Worm (Caenorhabditis elegans) whole organism, L4 larva: Measurements from ENCODE around the gene pqn-18.
A peak's percentile ranks its signal among the peaks of the same experiment; 100 is the strongest.

Source experiments
- F10B5.3 ChIP-seq: sonication (generic microtip); optimal IDR thresholded peaks from 2 replicates; lab custom pipeline; 2016; ENCODE audit warnings: mild to moderate bottlenecking, missing genetic modification characterization, missing compliant biosample characterization
- F44E2.7 ChIP-seq: fragments of 200-800 bp; sonication (Bioruptor generic); IDR thresholded peaks from 2 replicates; pipeline ENCODE4 v2.1.2; 2022; ENCODE audit warnings: missing genetic modification characterization, missing compliant biosample characterization
- F49E8.2 ChIP-seq: sonication (generic microtip); optimal IDR thresholded peaks from 2 replicates; lab custom pipeline; 2016; ENCODE audit warnings: missing compliant biosample characterization, mild to moderate bottlenecking, missing genetic modification characterization, borderline replicate concordance
- T20F7.1 ChIP-seq: fragments of 200-800 bp; sonication (Bioruptor generic); optimal IDR thresholded peaks from 2 replicates; lab custom pipeline; 2018; ENCODE audit warnings: mild to moderate bottlenecking, missing genetic modification characterization, missing compliant biosample characterization
- Y105C5A.15 ChIP-seq: fragments of 200-800 bp; sonication (Bioruptor generic); IDR thresholded peaks from 2 replicates; pipeline ENCODE4 v1.3.6; 2022; ENCODE audit warnings: missing genetic modification characterization, missing compliant biosample characterization
- ZK546.5 ChIP-seq, 2 experiments: sonication (generic microtip); optimal IDR thresholded peaks; 2 replicates each; lab custom pipeline; 2017; ENCODE audit warnings: missing biosample characterization in 2 of 2, missing genetic modification characterization in 2 of 2
- aha-1 ChIP-seq: fragments of 150-350 bp; peaks from one replicate; lab custom pipeline; 2014; ENCODE audit warnings: missing biosample characterization, missing genetic modification characterization
- aly-2 ChIP-seq: sonication (generic microtip); optimal IDR thresholded peaks from 2 replicates; lab custom pipeline; 2018; ENCODE audit warnings: missing biosample characterization, missing genetic modification characterization
- ama-1 ChIP-seq: fragments of 150-350 bp; optimal IDR thresholded peaks from 2 replicates; lab custom pipeline; 2014; ENCODE audit warnings: inconsistent platforms, mixed read lengths
- arid-1 ChIP-seq: fragments of 200-800 bp; sonication (Bioruptor generic); conservative IDR thresholded peaks from 2 replicates; pipeline ENCODE4 v1.3.6; 2022; ENCODE audit warnings: missing genetic modification reagents, missing genetic modification characterization, missing compliant biosample characterization
- ceh-20 ChIP-seq: fragments of 200-800 bp; sonication (Bioruptor generic); IDR thresholded peaks from 2 replicates; pipeline ENCODE4 v1.3.6; 2022; ENCODE audit warnings: missing genetic modification reagents, missing genetic modification characterization, missing compliant biosample characterization
- ceh-32 ChIP-seq: sonication (generic microtip); optimal IDR thresholded peaks from 2 replicates; lab custom pipeline; 2016; ENCODE audit warnings: mild to moderate bottlenecking, missing genetic modification characterization, missing compliant biosample characterization; ENCODE audit not compliant: poor library complexity
- ceh-82 ChIP-seq: sonication (generic microtip); optimal IDR thresholded peaks from 2 replicates; lab custom pipeline; 2017; ENCODE audit warnings: missing biosample characterization, missing genetic modification characterization
- ctbp-1 ChIP-seq: fragments of 200-800 bp; sonication (Bioruptor generic); IDR thresholded peaks from 2 replicates; pipeline ENCODE4 v1.3.6; 2022; ENCODE audit warnings: missing genetic modification reagents, missing genetic modification characterization, missing compliant biosample characterization
- daf-16 ChIP-seq, 3 experiments: sonication (generic microtip); optimal IDR thresholded peaks; 2 replicates each; lab custom pipeline; 2016 to 2017; ENCODE audit warnings: missing genetic modification characterization in 3 of 3, missing genetic modification reagents in 3 of 3, mild to moderate bottlenecking in 2 of 3, missing compliant biosample characterization in 2 of 3, missing biosample characterization in 1 of 3, moderate library complexity in 1 of 3
- daf-19 ChIP-seq: fragments of 200-800 bp; sonication (Bioruptor generic); conservative IDR thresholded peaks from 2 replicates; pipeline ENCODE4 v1.3.6; 2022; ENCODE audit warnings: missing genetic modification characterization, missing compliant biosample characterization
- daf-8 ChIP-seq: fragments of 200-800 bp; sonication (Bioruptor generic); IDR thresholded peaks from 2 replicates; pipeline ENCODE4 v1.3.6; 2022; ENCODE audit warnings: missing genetic modification characterization, missing compliant biosample characterization
- dpl-1 ChIP-seq: fragments of 150-350 bp; optimal IDR thresholded peaks from 2 replicates; lab custom pipeline; 2014; ENCODE audit warnings: missing biosample characterization, missing genetic modification reagents, missing genetic modification characterization
- hif-1 ChIP-seq, 2 experiments: sonication (generic microtip); optimal IDR thresholded peaks; 2 replicates each; lab custom pipeline; 2016 to 2017; ENCODE audit warnings: missing compliant biosample characterization in 2 of 2, missing genetic modification characterization in 2 of 2, missing genetic modification reagents in 2 of 2, missing genotype in 2 of 2, mild to moderate bottlenecking in 1 of 2
- hlh-11 ChIP-seq: fragments of 200-800 bp; sonication (Bioruptor generic); optimal IDR thresholded peaks from 2 replicates; lab custom pipeline; 2018; ENCODE audit warnings: mild to moderate bottlenecking, missing genetic modification characterization, missing compliant biosample characterization
- hlh-30 ChIP-seq: sonication (generic microtip); optimal IDR thresholded peaks from 2 replicates; lab custom pipeline; 2017; ENCODE audit warnings: antibody characterized with exemption, mild to moderate bottlenecking, missing genetic modification characterization, missing compliant biosample characterization; ENCODE audit not compliant: insufficient read depth
- hmg-1.1 ChIP-seq: fragments of 200-800 bp; sonication (Bioruptor generic); IDR thresholded peaks from 2 replicates; pipeline ENCODE4 v1.3.6; 2022; ENCODE audit warnings: missing genetic modification reagents, missing genetic modification characterization, missing compliant biosample characterization
- jun-1 ChIP-seq: fragments of 150-350 bp; optimal IDR thresholded peaks from 2 replicates; lab custom pipeline; 2014; ENCODE audit warnings: missing biosample characterization, missing genetic modification reagents, missing genetic modification characterization
- lin-39 ChIP-seq: fragments of 150-350 bp; optimal IDR thresholded peaks from 2 replicates; lab custom pipeline; 2014; ENCODE audit warnings: missing biosample characterization, missing genetic modification reagents, missing genetic modification characterization
- lsy-2 ChIP-seq, 2 experiments: fragments of 150-350 bp in 1 of 2; sonication (generic microtip) in 1 of 2; optimal IDR thresholded peaks; 2 replicates each; lab custom pipeline; 2014 to 2017; ENCODE audit warnings: missing biosample characterization in 2 of 2, missing genetic modification characterization in 2 of 2
- mdl-1 ChIP-seq, 2 experiments: fragments of 150-350 bp in 1 of 2; sonication (generic microtip) in 1 of 2; optimal IDR thresholded peaks; 2 replicates each; lab custom pipeline; 2014 to 2017; ENCODE audit warnings: missing biosample characterization in 2 of 2, missing genetic modification characterization in 2 of 2
- mep-1 ChIP-seq: fragments of 150-350 bp; sonication (generic microtip); optimal IDR thresholded peaks from 3 replicates; lab custom pipeline; 2014; ENCODE audit warnings: missing biosample characterization, missing genetic modification characterization
- mxl-3 ChIP-seq: fragments of 200-800 bp; sonication (Bioruptor generic); optimal IDR thresholded peaks from 2 replicates; lab custom pipeline; 2018; ENCODE audit warnings: mild to moderate bottlenecking, missing genetic modification characterization, missing compliant biosample characterization
- nhr-11 ChIP-seq: fragments of 150-350 bp; optimal IDR thresholded peaks from 2 replicates; lab custom pipeline; 2014; ENCODE audit warnings: missing biosample characterization, missing genetic modification characterization
- nhr-111 ChIP-seq: fragments of 200-800 bp; sonication (Bioruptor generic); optimal IDR thresholded peaks from 2 replicates; lab custom pipeline; 2018; ENCODE audit warnings: mild to moderate bottlenecking, missing genetic modification characterization, missing compliant biosample characterization
- nhr-28 ChIP-seq: fragments of 150-350 bp; optimal IDR thresholded peaks from 2 replicates; lab custom pipeline; 2014; ENCODE audit warnings: missing biosample characterization, missing genetic modification characterization
- nhr-42 ChIP-seq: fragments of 200-800 bp; sonication (Bioruptor generic); IDR thresholded peaks from 2 replicates; pipeline ENCODE4 v1.3.6; 2022; ENCODE audit warnings: missing genetic modification characterization, missing compliant biosample characterization
- nhr-48 ChIP-seq: sonication (generic microtip); optimal IDR thresholded peaks from 2 replicates; lab custom pipeline; 2016; ENCODE audit warnings: mild to moderate bottlenecking, missing genetic modification characterization, missing compliant biosample characterization
- pha-4 ChIP-seq, 2 experiments: fragments of 150-350 bp in 1 of 2; fragments of 200-800 bp in 1 of 2; sonication (Bioruptor generic) in 1 of 2; IDR thresholded peaks in 1 of 2; optimal IDR thresholded peaks in 1 of 2; 2 replicates each; pipeline versions ENCODE4 v1.3.6 to Lab custom; 2014 to 2022; ENCODE audit warnings: missing genetic modification characterization in 2 of 2, missing genetic modification reagents in 2 of 2, missing biosample characterization in 1 of 2, missing compliant biosample characterization in 1 of 2
- sdz-12 ChIP-seq: fragments of 200-800 bp; sonication (Bioruptor generic); optimal IDR thresholded peaks from 2 replicates; lab custom pipeline; 2018; ENCODE audit warnings: mild to moderate bottlenecking, missing genetic modification characterization, missing compliant biosample characterization
- skn-1 ChIP-seq: fragments of 150-350 bp; optimal IDR thresholded peaks from 2 replicates; lab custom pipeline; 2014; ENCODE audit warnings: missing biosample characterization, missing genetic modification characterization
- snpc-1.2 ChIP-seq: fragments of 200-800 bp; sonication (Bioruptor generic); IDR thresholded peaks from 2 replicates; pipeline ENCODE4 v1.3.6; 2022; ENCODE audit warnings: missing genetic modification reagents, missing genetic modification characterization, missing compliant biosample characterization
- unc-39 ChIP-seq: sonication (generic microtip); optimal IDR thresholded peaks from 2 replicates; lab custom pipeline; 2017; ENCODE audit warnings: missing biosample characterization, missing genetic modification characterization
- unc-62 ChIP-seq, 3 experiments: fragments of 150-350 bp in 1 of 3; sonication (generic microtip); optimal IDR thresholded peaks in 2 of 3; peaks in 1 of 3; 1 replicate in 1 of 3; 2 replicates in 2 of 3; lab custom pipeline; 2014 to 2017; ENCODE audit warnings: missing biosample characterization in 3 of 3, missing genetic modification characterization in 3 of 3, missing genetic modification reagents in 3 of 3, missing genotype in 1 of 3
- zfp-3 ChIP-seq: fragments of 200-800 bp; sonication (Bioruptor generic); conservative IDR thresholded peaks from 2 replicates; pipeline ENCODE4 v1.3.6; 2022; ENCODE audit warnings: missing genetic modification reagents, missing genetic modification characterization, missing compliant biosample characterization
- ztf-11 ChIP-seq: fragments of 150-350 bp; optimal IDR thresholded peaks from 2 replicates; lab custom pipeline; 2014; ENCODE audit warnings: missing biosample characterization, missing genetic modification characterization

The pqn-18 gene

ce11 chrX:12914209-12914608 lies 6.6 kb downstream of the pqn-18 start:
- 0 out of 2 replicates have a peak, but pooled peaks have one; percentile 10 for TF ChIP-seq hmg-1.1 (GFP tag; lab: Robert Waterston, UW)
- no peak for TF ChIP-seq hif-1 (tag; optimal IDR thresholded peaks at IDR 0.05; lab: Kevin White, UChicago)
- TF ChIP-seq ZK546.5 (tag; optimal IDR thresholded peaks at IDR 0.05; lab: Kevin White, UChicago), result no peak
- TF ChIP-seq mep-1 (tag; lab: Kevin White, UChicago), result no peak
- no peak for TF ChIP-seq ama-1 (lab: Kevin White, UChicago)
- TF ChIP-seq pha-4 (GFP tag; IDR thresholded peaks at IDR 0.05; lab: Robert Waterston, UW), result no peak
- TF ChIP-seq pha-4 (tag; optimal IDR thresholded peaks at IDR 0.05; lab: Kevin White, UChicago), result no peak
- peak; percentile 78 for TF ChIP-seq hlh-30 (tag; lab: Kevin White, UChicago)
- TF ChIP-seq, all 104 proteins: peak for 2

DNA sequence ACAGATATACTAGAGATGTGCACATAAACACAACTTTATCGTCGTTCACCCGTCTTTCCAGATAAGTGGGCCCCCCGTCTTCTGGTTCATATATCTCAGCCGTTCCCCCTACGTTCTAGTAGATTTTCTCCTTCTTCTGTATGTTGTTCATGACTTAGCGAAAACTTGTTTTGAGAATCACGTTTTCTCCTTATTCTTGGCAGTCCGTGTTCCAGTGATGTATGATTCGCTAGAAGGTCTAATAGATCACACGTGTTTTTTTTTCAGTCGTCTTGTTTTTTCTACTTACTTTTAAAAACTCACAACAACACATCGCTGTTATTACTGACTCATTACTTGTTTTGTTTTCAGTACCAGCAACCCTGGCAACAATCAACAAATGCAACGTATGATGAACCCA lies 7.4 kb downstream of the pqn-18 start:
- no peak for TF ChIP-seq unc-39 (tag; lab: Kevin White, UChicago)
- TF ChIP-seq F10B5.3 (tag; lab: Kevin White, UChicago), result no peak
- peak; percentile 64 for TF ChIP-seq hlh-30 (tag; lab: Kevin White, UChicago)
- TF ChIP-seq mdl-1 (tag; optimal IDR thresholded peaks at IDR 0.05; lab: Kevin White, UChicago), result peak in 1 of 2 experiments; percentile 52
- TF ChIP-seq snpc-1.2, result no peak
- TF ChIP-seq dpl-1, result no peak
- TF ChIP-seq mxl-3 (GFP tag; lab: Kevin White, UChicago), result peak; percentile 4
- peak; percentile 32 for TF ChIP-seq aha-1 (tag; lab: Kevin White, UChicago)
- TF ChIP-seq daf-16 (GFP tag; optimal IDR thresholded peaks at IDR 0.05; lab: Kevin White, UChicago), result no peak
- peak; percentile 9 for TF ChIP-seq daf-16 (tag; optimal IDR thresholded peaks at IDR 0.05; lab: Kevin White, UChicago)
- no peak for TF ChIP-seq aly-2 (tag; lab: Kevin White, UChicago)
- TF ChIP-seq nhr-42 (GFP tag; lab: Robert Waterston, UW), result no peak
- TF ChIP-seq T20F7.1 (GFP tag; lab: Kevin White, UChicago), result no peak
- TF ChIP-seq F49E8.2 (tag; lab: Kevin White, UChicago), result no peak

ce11 chrX:12915693-12916092 lies 8.1 kb downstream of the pqn-18 start:
- TF ChIP-seq F49E8.2 (tag; lab: Kevin White, UChicago) (no peak), daf-19 (no peak), ctbp-1 (GFP tag; lab: Robert Waterston, UW) (no peak), nhr-111 (GFP tag; lab: Kevin White, UChicago) (no peak), zfp-3 (GFP tag; lab: Robert Waterston, UW) (no peak), ceh-20 (no peak), skn-1 (tag; lab: Kevin White, UChicago) (no peak), daf-8 (GFP tag; lab: Robert Waterston, UW) (no peak), hlh-11 (tag; lab: Kevin White, UChicago) (no peak), arid-1 (no peak), mdl-1 (tag; optimal IDR thresholded peaks at IDR 0.05; lab: Kevin White, UChicago) (no peak), hif-1 (tag; optimal IDR thresholded peaks at IDR 0.05; lab: Kevin White, UChicago) (no peak), nhr-48 (no peak), jun-1 (no peak), ceh-82 (tag; lab: Kevin White, UChicago) (no peak), nhr-28 (tag; lab: Kevin White, UChicago) (no peak), F44E2.7 (GFP tag; lab: Robert Waterston, UW) (no peak), nhr-42 (GFP tag; lab: Robert Waterston, UW) (no peak), ztf-11 (tag; lab: Kevin White, UChicago) (no peak), Y105C5A.15 (GFP tag; lab: Robert Waterston, UW) (no peak)

DNA sequence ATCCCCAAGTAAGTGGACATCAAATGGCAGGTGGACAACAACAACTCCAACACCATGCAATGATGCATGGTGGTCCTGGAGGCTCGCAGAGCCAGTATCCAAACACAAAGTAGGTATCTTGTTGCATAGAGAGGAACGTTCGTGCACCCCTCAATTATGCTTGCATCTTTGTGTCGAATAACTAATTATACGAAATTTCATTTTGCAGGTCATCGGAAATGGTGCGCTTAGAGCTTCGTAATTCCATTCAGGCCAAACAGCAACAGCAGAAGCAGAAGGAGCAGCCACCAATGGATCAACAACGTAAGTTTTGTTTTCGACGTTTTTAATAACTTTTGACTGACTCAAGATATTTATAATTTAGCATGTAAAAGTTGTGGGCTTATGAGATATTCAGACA lies 8.8 kb downstream of the pqn-18 start:
- no peak for TF ChIP-seq lin-39
- TF ChIP-seq sdz-12, result no peak
- TF ChIP-seq nhr-11 (tag; lab: Kevin White, UChicago), result peak; percentile 8
- no peak for TF ChIP-seq ceh-32 (tag; lab: Kevin White, UChicago)
- peak in 1 of 2 experiments; percentile 50 for TF ChIP-seq daf-16 (GFP tag; optimal IDR thresholded peaks at IDR 0.05; lab: Kevin White, UChicago)
- no peak for TF ChIP-seq daf-16 (tag; optimal IDR thresholded peaks at IDR 0.05; lab: Kevin White, UChicago)
- TF ChIP-seq ZK546.5 (tag; optimal IDR thresholded peaks at IDR 0.05; lab: Kevin White, UChicago), result no peak
- TF ChIP-seq lsy-2 (tag; optimal IDR thresholded peaks at IDR 0.05; lab: Kevin White, UChicago), result no peak
- peak in 1 of 2 experiments; percentile 41 for TF ChIP-seq unc-62 (GFP tag; optimal IDR thresholded peaks at IDR 0.05 in 1 of 2; lab: Kevin White, UChicago)
- no peak for TF ChIP-seq unc-62 (tag; optimal IDR thresholded peaks at IDR 0.05; lab: Kevin White, UChicago)
